Fruit fly (Drosophila melanogaster) Kc167 (cell line): ENCODE data around the gene CG18094.

Experiments used
- Myc ChIP-seq: fragments of >200 bp; optimal IDR thresholded peaks from 2 replicates; lab custom pipeline; 2017; ENCODE audit warnings: missing external identifiers
- Sin3A ChIP-seq: fragments of >200 bp; optimal IDR thresholded peaks from 2 replicates; lab custom pipeline; 2018; ENCODE audit warnings: missing external identifiers
- h ChIP-seq: fragments of >200 bp; optimal IDR thresholded peaks from 3 replicates; lab custom pipeline; 2018; ENCODE audit warnings: missing external identifiers
- insv ChIP-seq: fragments of >200 bp; optimal IDR thresholded peaks from 3 replicates; lab custom pipeline; 2018; ENCODE audit warnings: missing external identifiers
- psq ChIP-seq: fragments of >200 bp; optimal IDR thresholded peaks from 2 replicates; lab custom pipeline; 2017; ENCODE audit warnings: missing external identifiers
- ttk ChIP-seq: sonication (Bioruptor generic); optimal IDR thresholded peaks from 2 replicates; lab custom pipeline; 2017; ENCODE audit warnings: missing external identifiers

dm6 chr2L:19487190-19487589 lies 2.9 kb upstream of the CG18094 start, which contains the start of gene CG13083:
- TF ChIP-seq Myc (lab: Kevin White, UChicago), result no peak
- no peak for TF ChIP-seq h (lab: Kevin White, UChicago)
- no peak for TF ChIP-seq ttk (lab: Kevin White, UChicago)
- TF ChIP-seq insv, result no peak
- TF ChIP-seq psq (lab: Kevin White, UChicago), result no peak
- no peak for TF ChIP-seq Sin3A (lab: Kevin White, UChicago)
